Worm (Caenorhabditis elegans) whole organism, early embryonic: ENCODE results near the gene alh-3.

Experiments
- ama-1 ChIP-seq: fragments of 150-350 bp; optimal IDR thresholded peaks from 2 replicates; lab custom pipeline; 2014
- scrt-1 ChIP-seq: fragments of 200-800 bp; sonication (Bioruptor generic); IDR thresholded peaks from 2 replicates; pipeline ENCODE4 v1.3.6; 2022; ENCODE audit warnings: missing genetic modification characterization, missing compliant biosample characterization

ce11 chrIV:11051963-11052362 lies 29.6 kb downstream of the alh-3 start:
- TF ChIP-seq ama-1 (no peak), scrt-1 (GFP tag; lab: Robert Waterston, UW) (no peak)
